Fruit fly (Drosophila melanogaster) whole organism, embryonic: ENCODE data around the gene CG6830.

ENCODE experiments used
- Adf1 ChIP-seq: fragments of 200-800 bp; sonication (Bioruptor generic); IDR thresholded peaks from 2 replicates; pipeline ENCODE4 v1.3.6; 2022; ENCODE audit warnings: missing biosample characterization, missing genetic modification characterization
- Asciz ChIP-seq: fragments of 200-800 bp; sonication (Bioruptor generic); optimal IDR thresholded peaks from 2 replicates; lab custom pipeline; 2017; ENCODE audit warnings: missing biosample characterization, mild to moderate bottlenecking, missing genetic modification characterization, missing genetic modification reagents
- Awh ChIP-seq: fragments of 200-800 bp; sonication (Bioruptor generic); IDR thresholded peaks from 2 replicates; pipeline ENCODE4, ENCODE4 v1.3.6; 2022; ENCODE audit warnings: missing biosample characterization, missing genetic modification characterization
- BEAF-32 ChIP-seq: fragments of 200-800 bp; sonication (Bioruptor generic); optimal IDR thresholded peaks from 3 replicates; lab custom pipeline; 2017; ENCODE audit warnings: missing biosample characterization, missing genetic modification characterization, mild to moderate bottlenecking, moderate library complexity, missing genetic modification reagents
- BtbVII ChIP-seq: fragments of 200-800 bp; sonication (Bioruptor generic); optimal IDR thresholded peaks from 3 replicates; lab custom pipeline; 2017; ENCODE audit warnings: missing biosample characterization, mild to moderate bottlenecking, missing genetic modification characterization
- C15 ChIP-seq: fragments of 200-800 bp; sonication (Bioruptor generic); IDR thresholded peaks from 3 replicates; pipeline ENCODE4 v1.3.6; 2022; ENCODE audit warnings: missing biosample characterization, missing genetic modification characterization
- CG10274 ChIP-seq: fragments of 200-800 bp; sonication (Bioruptor generic); optimal IDR thresholded peaks from 3 replicates; lab custom pipeline; 2017; ENCODE audit warnings: missing biosample characterization, mild to moderate bottlenecking, missing genetic modification characterization
- CG11247 ChIP-seq: fragments of 200-800 bp; sonication (Bioruptor generic); IDR thresholded peaks from 2 replicates; pipeline ENCODE4 v1.3.6; 2022; ENCODE audit warnings: missing biosample characterization, missing genetic modification characterization
- CG11696 ChIP-seq: fragments of 200-800 bp; sonication (Bioruptor generic); IDR thresholded peaks from 2 replicates; pipeline ENCODE4 v1.3.6; 2022; ENCODE audit warnings: missing biosample characterization, missing genetic modification characterization
- CG15601 ChIP-seq: fragments of 200-800 bp; sonication (Bioruptor generic); optimal IDR thresholded peaks from 3 replicates; lab custom pipeline; 2019; ENCODE audit warnings: missing biosample characterization, mild to moderate bottlenecking, missing genetic modification characterization, moderate library complexity
- CG18262 ChIP-seq: fragments of 200-800 bp; optimal IDR thresholded peaks from 3 replicates; lab custom pipeline; 2019; ENCODE audit warnings: missing biosample characterization, mild to moderate bottlenecking, missing genetic modification characterization, moderate library complexity
- CG30403 ChIP-seq: fragments of 200-800 bp; sonication (Bioruptor generic); optimal IDR thresholded peaks from 3 replicates; lab custom pipeline; 2016; ENCODE audit warnings: missing biosample characterization, missing genetic modification characterization
- CG3407 ChIP-seq: fragments of 200-800 bp; sonication (Bioruptor generic); optimal IDR thresholded peaks from 2 replicates; lab custom pipeline; 2018; ENCODE audit warnings: missing biosample characterization, mild to moderate bottlenecking, missing genetic modification characterization
- CG3838 ChIP-seq: fragments of 200-800 bp; sonication (Bioruptor generic); optimal IDR thresholded peaks from 3 replicates; lab custom pipeline; 2016; ENCODE audit warnings: missing biosample characterization, missing genetic modification characterization
- CG7556 ChIP-seq: fragments of 200-800 bp; sonication (Bioruptor generic); optimal IDR thresholded peaks from 2 replicates; lab custom pipeline; 2017; ENCODE audit warnings: missing biosample characterization, mild to moderate bottlenecking, missing genetic modification characterization
- CG8089 ChIP-seq: fragments of 200-800 bp; sonication (Bioruptor generic); optimal IDR thresholded peaks from 3 replicates; lab custom pipeline; 2016; ENCODE audit warnings: missing biosample characterization, missing genetic modification characterization
- CG8359 ChIP-seq: fragments of 200-800 bp; sonication (Bioruptor generic); optimal IDR thresholded peaks from 2 replicates; lab custom pipeline; 2017; ENCODE audit warnings: missing biosample characterization, mild to moderate bottlenecking, missing genetic modification characterization, borderline replicate concordance
- CG8478 ChIP-seq: fragments of >200 bp; optimal IDR thresholded peaks from 2 replicates; lab custom pipeline; 2018
- CG8765 ChIP-seq: fragments of 200-800 bp; sonication (Bioruptor generic); IDR thresholded peaks from 2 replicates; pipeline ENCODE4 v1.3.6; 2022; ENCODE audit warnings: missing biosample characterization, missing genetic modification characterization
- CG9609 ChIP-seq: fragments of 200-800 bp; sonication (Bioruptor generic); optimal IDR thresholded peaks from 3 replicates; lab custom pipeline; 2016; ENCODE audit warnings: missing biosample characterization, missing genetic modification characterization
- Chrac-16 ChIP-seq: fragments of 200-800 bp; sonication (Bioruptor generic); optimal IDR thresholded peaks from 3 replicates; lab custom pipeline; 2016; ENCODE audit warnings: missing biosample characterization, missing genetic modification characterization
- Dbx ChIP-seq: fragments of 200-800 bp; sonication (Bioruptor generic); IDR thresholded peaks from 3 replicates; pipeline ENCODE4 v1.3.6; 2022; ENCODE audit warnings: missing biosample characterization, missing genetic modification characterization
- Drgx ChIP-seq: fragments of 200-800 bp; sonication (Bioruptor generic); IDR thresholded peaks from 2 replicates; pipeline ENCODE4 v1.3.6; 2022; ENCODE audit warnings: missing biosample characterization, missing genetic modification characterization
- H2.0 ChIP-seq: fragments of 200-800 bp; sonication (Bioruptor generic); IDR thresholded peaks from 2 replicates; pipeline ENCODE4 v1.3.6; 2022; ENCODE audit warnings: missing biosample characterization, missing genetic modification characterization
- HLH54F ChIP-seq: fragments of 200-800 bp; sonication (Bioruptor generic); optimal IDR thresholded peaks from 3 replicates; lab custom pipeline; 2016; ENCODE audit warnings: missing biosample characterization, missing genetic modification characterization
- Hr39 ChIP-seq: fragments of >200 bp; optimal IDR thresholded peaks from 2 replicates; lab custom pipeline; 2017
- MESR4 ChIP-seq: fragments of 200-800 bp; sonication (Bioruptor generic); optimal IDR thresholded peaks from 2 replicates; lab custom pipeline; 2018; ENCODE audit warnings: missing biosample characterization, mild to moderate bottlenecking, missing genetic modification characterization, moderate library complexity
- Meics ChIP-seq: fragments of 200-800 bp; sonication (Bioruptor generic); optimal IDR thresholded peaks from 2 replicates; lab custom pipeline; 2017; ENCODE audit warnings: missing biosample characterization, mild to moderate bottlenecking, missing genetic modification characterization
- Oli ChIP-seq: fragments of 200-800 bp; sonication (Bioruptor generic); optimal IDR thresholded peaks from 2 replicates; lab custom pipeline; 2018; ENCODE audit warnings: missing biosample characterization, mild to moderate bottlenecking, missing genetic modification characterization, moderate library complexity
- Opbp ChIP-seq: fragments of 200-800 bp; sonication (Bioruptor generic); IDR thresholded peaks from 3 replicates; pipeline ENCODE4 v1.3.6; 2022; ENCODE audit warnings: missing biosample characterization, missing genetic modification characterization; ENCODE audit not compliant: partially characterized antibody
- Poxn ChIP-seq: fragments of 200-800 bp; sonication (Bioruptor generic); IDR thresholded peaks from 2 replicates; pipeline ENCODE4 v1.3.6; 2022; ENCODE audit warnings: missing biosample characterization, missing genetic modification characterization
- Six4 ChIP-seq: fragments of 200-800 bp; sonication (Bioruptor generic); optimal IDR thresholded peaks from 2 replicates; lab custom pipeline; 2016; ENCODE audit warnings: missing biosample characterization, missing genetic modification characterization
- bowl ChIP-seq: fragments of 200-800 bp; sonication (Bioruptor generic); IDR thresholded peaks from 2 replicates; pipeline ENCODE4 v1.3.6; 2022; ENCODE audit warnings: missing biosample characterization, missing genetic modification characterization
- chif ChIP-seq, 2 experiments: fragments of 200-800 bp; sonication (Bioruptor generic); optimal IDR thresholded peaks; 3 replicates each; lab custom pipeline; 2016; ENCODE audit warnings: missing biosample characterization in 2 of 2, missing genetic modification characterization in 2 of 2
- dati ChIP-seq: fragments of 200-800 bp; sonication (Bioruptor generic); IDR thresholded peaks from 2 replicates; pipeline ENCODE4 v1.3.6; 2022; ENCODE audit warnings: missing biosample characterization, missing genetic modification characterization
- en ChIP-seq: fragments of 200-800 bp; sonication (Bioruptor generic); optimal IDR thresholded peaks from 2 replicates; lab custom pipeline; 2016; ENCODE audit warnings: missing biosample characterization, missing genetic modification characterization
- eve ChIP-seq, 2 experiments: fragments of >200 bp; optimal IDR thresholded peaks; 2 replicates each; lab custom pipeline; 2017; ENCODE audit warnings: missing biosample characterization in 2 of 2, missing genetic modification characterization in 2 of 2
- eyg ChIP-seq: fragments of 200-800 bp; sonication (Bioruptor generic); optimal IDR thresholded peaks from 3 replicates; lab custom pipeline; 2016; ENCODE audit warnings: missing biosample characterization, missing genetic modification characterization
- gem ChIP-seq: fragments of 200-800 bp; sonication (Bioruptor generic); optimal IDR thresholded peaks from 2 replicates; lab custom pipeline; 2019; ENCODE audit warnings: missing biosample characterization, mild to moderate bottlenecking, missing genetic modification characterization, moderate library complexity
- insv ChIP-seq, 2 experiments: fragments of 200-800 bp; sonication (Bioruptor generic); optimal IDR thresholded peaks; 3 replicates each; lab custom pipeline; 2016 to 2018; ENCODE audit warnings: missing biosample characterization in 2 of 2, missing genetic modification characterization in 2 of 2
- jumu ChIP-seq: fragments of 200-800 bp; sonication (Bioruptor generic); optimal IDR thresholded peaks from 3 replicates; lab custom pipeline; 2016; ENCODE audit warnings: missing biosample characterization, missing genetic modification characterization
- pfk ChIP-seq: fragments of 200-800 bp; sonication (Bioruptor generic); optimal IDR thresholded peaks from 2 replicates; lab custom pipeline; 2018; ENCODE audit warnings: missing biosample characterization, mild to moderate bottlenecking, missing genetic modification characterization, moderate library complexity
- pzg ChIP-seq: fragments of 200-800 bp; sonication (Bioruptor generic); optimal IDR thresholded peaks from 3 replicates; lab custom pipeline; 2018; ENCODE audit warnings: missing biosample characterization, mild to moderate bottlenecking, missing genetic modification characterization, moderate library complexity
- schlank ChIP-seq: fragments of 200-800 bp; sonication (Bioruptor generic); optimal IDR thresholded peaks from 2 replicates; lab custom pipeline; 2018; ENCODE audit warnings: missing biosample characterization, mild to moderate bottlenecking, missing genetic modification characterization
- sisA ChIP-seq: fragments of 200-800 bp; sonication (Bioruptor generic); IDR thresholded peaks from 2 replicates; pipeline ENCODE4 v1.3.6; 2022; ENCODE audit warnings: missing biosample characterization, missing genetic modification characterization
- slp2 ChIP-seq: fragments of 200-800 bp; sonication (Bioruptor generic); optimal IDR thresholded peaks from 2 replicates; lab custom pipeline; 2016; ENCODE audit warnings: missing biosample characterization, missing genetic modification characterization
- tll ChIP-seq, 2 experiments: fragments of 200-800 bp in 1 of 2; fragments of >200 bp in 1 of 2; sonication (Bioruptor generic) in 1 of 2; optimal IDR thresholded peaks; 2 replicates each; lab custom pipeline; 2017 to 2019; ENCODE audit warnings: missing biosample characterization in 2 of 2, missing genetic modification characterization in 2 of 2, mild to moderate bottlenecking in 1 of 2, moderate library complexity in 1 of 2
- usp ChIP-seq: fragments of >200 bp; optimal IDR thresholded peaks from 2 replicates; lab custom pipeline; 2017; ENCODE audit warnings: missing biosample characterization, missing genetic modification characterization
- yki ChIP-seq: fragments of >200 bp; optimal IDR thresholded peaks from 3 replicates; lab custom pipeline; 2018
- zfh1 ChIP-seq: fragments of 200-800 bp; sonication (Bioruptor generic); IDR thresholded peaks from 3 replicates; pipeline ENCODE4 v1.3.6; 2022; ENCODE audit warnings: missing biosample characterization, missing genetic modification characterization
- zfh2 ChIP-seq: fragments of 200-800 bp; sonication (Bioruptor generic); optimal IDR thresholded peaks from 2 replicates; lab custom pipeline; 2016; ENCODE audit warnings: missing biosample characterization, missing genetic modification characterization

CG6830 gene

dm6 chr3R:11656614-11657216 is 27.4 kb downstream of the CG6830 start (continued):
- TF ChIP-seq Meics: peak; percentile 96
- TF ChIP-seq Hr39: no peak
- peak; percentile 60 for TF ChIP-seq MESR4 (GFP tag; lab: Kevin White, UChicago)
- TF ChIP-seq CG8478: no peak
- peak; percentile 37 to 51 for TF ChIP-seq insv (GFP tag; optimal IDR thresholded peaks at IDR 0.05; lab: Kevin White, UChicago)
- peak; percentile 96 for TF ChIP-seq CG11247 (GFP tag; lab: Robert Waterston, UW)
- peak; percentile 97 for TF ChIP-seq Dbx
- TF ChIP-seq CG8089 (GFP tag; lab: Kevin White, UChicago): peak; percentile 90
- TF ChIP-seq CG11696 (GFP tag; lab: Robert Waterston, UW): peak; percentile 91
- TF ChIP-seq H2.0: peak; percentile 97
- peak; percentile 87 for TF ChIP-seq CG8765 (GFP tag; lab: Robert Waterston, UW)
- TF ChIP-seq CG8359 (GFP tag; lab: Kevin White, UChicago): peak; percentile 83
- peak; percentile 94 for TF ChIP-seq schlank (tag; lab: Kevin White, UChicago)
- TF ChIP-seq Asciz: peak; percentile 93
- peak; percentile 93 for TF ChIP-seq jumu (GFP tag; lab: Kevin White, UChicago)
- peak; percentile 92 for TF ChIP-seq CG3838 (GFP tag; lab: Kevin White, UChicago)
- peak; percentile 90 for TF ChIP-seq dati (GFP tag; lab: Robert Waterston, UW)
- TF ChIP-seq zfh2 (GFP tag; lab: Kevin White, UChicago): peak; percentile 95
- TF ChIP-seq CG7556 (GFP tag; lab: Kevin White, UChicago): peak; percentile 95
- TF ChIP-seq CG9609 (GFP tag; lab: Kevin White, UChicago): peak; percentile 91
- peak; percentile 95 for TF ChIP-seq Six4 (GFP tag; lab: Kevin White, UChicago)
- peak; percentile 88 for TF ChIP-seq C15 (GFP tag; lab: Robert Waterston, UW)
- TF ChIP-seq CG30403 (GFP tag; lab: Kevin White, UChicago): peak; percentile 97
- peak; percentile 94 for TF ChIP-seq bowl (GFP tag; lab: Robert Waterston, UW)
- peak in 1 of 2 experiments; percentile 97 for TF ChIP-seq eve (GFP tag; optimal IDR thresholded peaks at IDR 0.05; lab: Kevin White, UChicago)
- peak; percentile 75 for TF ChIP-seq Adf1 (GFP tag; lab: Robert Waterston, UW)
- peak; percentile 95 for TF ChIP-seq Poxn (GFP tag; lab: Robert Waterston, UW)
- TF ChIP-seq Drgx (GFP tag; lab: Robert Waterston, UW): peak; percentile 99
- TF ChIP-seq Awh (GFP tag; lab: Robert Waterston, UW): peak; percentile 97
- peak; percentile 97 for TF ChIP-seq zfh1 (GFP tag; lab: Robert Waterston, UW)
- TF ChIP-seq Oli: peak; percentile 96
- TF ChIP-seq usp: no peak
- peak; percentile 90 for TF ChIP-seq slp2 (GFP tag; lab: Kevin White, UChicago)
- no peak for TF ChIP-seq yki (lab: Kevin White, UChicago)
- TF ChIP-seq chif (GFP tag; optimal IDR thresholded peaks at IDR 0.05; lab: Kevin White, UChicago): peak; percentile 95 to 96
- TF ChIP-seq sisA: peak; percentile 96
- TF ChIP-seq Chrac-16 (GFP tag; lab: Kevin White, UChicago): peak; percentile 96
- peak; percentile 98 for TF ChIP-seq gem (tag; lab: Kevin White, UChicago)
- TF ChIP-seq en (GFP tag; lab: Kevin White, UChicago): peak; percentile 88
- TF ChIP-seq CG18262: peak; percentile 95
- TF ChIP-seq eyg (GFP tag; lab: Kevin White, UChicago): peak; percentile 88
- TF ChIP-seq CG3407 (GFP tag; lab: Kevin White, UChicago): peak; percentile 94
- peak; percentile 94 for TF ChIP-seq CG15601 (tag; lab: Kevin White, UChicago)
- TF ChIP-seq pfk (GFP tag; lab: Kevin White, UChicago): no peak
- TF ChIP-seq BEAF-32 (GFP tag; lab: Kevin White, UChicago): no peak
- peak; percentile 96 for TF ChIP-seq HLH54F (GFP tag; lab: Kevin White, UChicago)
- TF ChIP-seq CG10274 (GFP tag; lab: Kevin White, UChicago): peak; percentile 81
- no peak for TF ChIP-seq Opbp
- no peak for TF ChIP-seq tll (GFP tag; optimal IDR thresholded peaks at IDR 0.05; lab: Kevin White, UChicago)
- peak; percentile 22 for TF ChIP-seq pzg (GFP tag; lab: Kevin White, UChicago)
- peak; percentile 95 for TF ChIP-seq BtbVII (GFP tag; lab: Kevin White, UChicago)
